Fruit fly (Drosophila melanogaster): ENCODE measurements around the gene CG10345.

CG10345 gene

dm6 chr3R:16594056-16594858, 10.4 kb downstream of the CG10345 start, which contains the start of gene CG14892:
CG14892 (plus strand) TSS chr3R:16594414.
- TF ChIP-seq Sin3A (optimal IDR thresholded peaks at IDR 0.05) (no peak), insv (optimal IDR thresholded peaks at IDR 0.05) (no peak), ttk (optimal IDR thresholded peaks at IDR 0.05) (no peak), h (optimal IDR thresholded peaks at IDR 0.05) (no peak), Myc (optimal IDR thresholded peaks at IDR 0.05) (no peak), psq (optimal IDR thresholded peaks at IDR 0.05) (no peak)

- TF ChIP-seq insv (optimal IDR thresholded peaks at IDR 0.05), result no peak
- TF ChIP-seq h (optimal IDR thresholded peaks at IDR 0.05), result no peak
- no peak for TF ChIP-seq Myc (optimal IDR thresholded peaks at IDR 0.05)
- no peak for TF ChIP-seq ttk (optimal IDR thresholded peaks at IDR 0.05)
- no peak for TF ChIP-seq psq (optimal IDR thresholded peaks at IDR 0.05)
- TF ChIP-seq Sin3A (optimal IDR thresholded peaks at IDR 0.05), result no peak
Observed at dm6 chr3R:16591407-16591806, 13.3 kb downstream of the CG10345 start.

- no peak for TF ChIP-seq h (optimal IDR thresholded peaks at IDR 0.05)
- TF ChIP-seq ttk (optimal IDR thresholded peaks at IDR 0.05), result no peak
Observed at dm6 chr3R:16583605-16584004, 21.1 kb downstream of the CG10345 start, which contains the start of gene Scp2. Scp2 (minus strand) TSS chr3R:16583663.

dm6 chr3R:16573483-16574145, 31.0 kb downstream of the CG10345 start, which contains the start of gene CG14903:
CG14903 (minus strand) TSS chr3R:16573752.
- TF ChIP-seq psq (optimal IDR thresholded peaks at IDR 0.05) (no peak), h (optimal IDR thresholded peaks at IDR 0.05) (no peak), ttk (optimal IDR thresholded peaks at IDR 0.05) (no peak), Sin3A (optimal IDR thresholded peaks at IDR 0.05) (no peak), insv (optimal IDR thresholded peaks at IDR 0.05) (no peak), Myc (optimal IDR thresholded peaks at IDR 0.05) (no peak)

DNA sequence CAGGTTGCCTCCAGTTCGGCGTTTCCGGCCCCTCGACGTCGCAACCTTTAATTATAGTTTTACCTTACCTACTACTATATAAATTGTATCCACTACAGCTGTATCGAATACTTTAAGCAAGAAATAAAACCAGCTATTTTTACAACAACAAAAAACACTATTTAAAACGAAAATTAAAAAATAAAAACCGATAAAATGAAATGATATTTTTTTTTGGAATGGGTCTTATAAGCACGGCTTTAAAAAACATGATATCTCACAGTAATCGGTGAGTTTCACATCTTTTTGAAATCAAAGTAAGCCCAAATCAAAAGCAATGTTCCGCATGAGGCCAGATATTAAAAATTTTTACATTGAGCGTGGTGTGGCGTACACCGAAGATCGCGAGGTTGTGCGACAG, 33.4 kb downstream of the CG10345 start, which contains the start of gene CG14891:
Gene CG14891, plus strand, starts transcription at position 301 of the 400 bp plus-strand sequence.
- TF ChIP-seq Myc (optimal IDR thresholded peaks at IDR 0.05), result no peak
- no peak for TF ChIP-seq Sin3A (optimal IDR thresholded peaks at IDR 0.05)
- TF ChIP-seq psq (optimal IDR thresholded peaks at IDR 0.05), result no peak
- TF ChIP-seq ttk (optimal IDR thresholded peaks at IDR 0.05), result no peak
- no peak for TF ChIP-seq insv (optimal IDR thresholded peaks at IDR 0.05)
- TF ChIP-seq h (optimal IDR thresholded peaks at IDR 0.05), result no peak

dm6 chr3R:16570484-16570883, 34.2 kb downstream of the CG10345 start:
- TF ChIP-seq Sin3A (optimal IDR thresholded peaks at IDR 0.05), result no peak
- no peak for TF ChIP-seq insv (optimal IDR thresholded peaks at IDR 0.05)
- no peak for TF ChIP-seq h (optimal IDR thresholded peaks at IDR 0.05)
- TF ChIP-seq Myc (optimal IDR thresholded peaks at IDR 0.05), result no peak
- no peak for TF ChIP-seq psq (optimal IDR thresholded peaks at IDR 0.05)
- no peak for TF ChIP-seq ttk (optimal IDR thresholded peaks at IDR 0.05)

DNA sequence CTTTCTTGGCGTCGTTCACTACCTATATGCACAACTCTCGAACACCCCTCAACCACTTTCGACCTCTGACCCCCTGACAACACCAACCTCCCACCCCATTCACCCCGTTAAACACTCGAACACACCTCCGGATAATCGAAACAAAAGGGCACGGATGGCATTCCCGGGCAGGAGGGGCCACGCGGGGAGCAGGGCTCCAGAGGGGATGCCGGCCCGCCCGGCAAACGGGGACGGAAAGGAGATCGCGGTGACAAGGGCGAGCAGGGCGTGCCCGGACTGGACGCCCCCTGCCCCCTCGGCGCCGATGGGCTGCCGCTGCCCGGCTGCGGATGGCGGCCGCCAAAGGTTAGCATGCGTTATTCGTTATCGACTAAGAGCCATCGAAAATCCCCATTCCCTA, 35.3 kb downstream of the CG10345 start:
- TF ChIP-seq Myc (optimal IDR thresholded peaks at IDR 0.05) (no peak), ttk (optimal IDR thresholded peaks at IDR 0.05) (no peak)

DNA sequence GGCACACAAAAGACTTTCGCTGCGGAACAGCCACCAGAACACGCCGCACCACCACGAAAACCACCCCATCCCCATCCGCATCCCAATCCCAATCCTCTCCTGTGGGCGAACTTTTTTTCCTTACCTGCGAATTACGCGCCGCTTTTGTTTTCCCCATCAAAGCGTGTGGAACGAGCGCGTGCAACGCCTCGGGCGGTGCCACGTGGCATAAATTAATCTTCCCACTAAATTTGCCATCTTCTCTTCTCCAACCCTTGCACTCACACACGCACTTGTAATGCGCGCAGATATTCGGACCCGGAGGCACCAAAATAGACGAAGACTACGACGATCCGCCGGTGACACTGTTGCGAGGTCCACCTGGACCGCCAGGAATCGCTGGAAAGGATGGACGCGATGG, 39.9 kb downstream of the CG10345 start:
- no peak for TF ChIP-seq psq (optimal IDR thresholded peaks at IDR 0.05)
- no peak for TF ChIP-seq h (optimal IDR thresholded peaks at IDR 0.05)
- TF ChIP-seq ttk (optimal IDR thresholded peaks at IDR 0.05), result no peak
- no peak for TF ChIP-seq Myc (optimal IDR thresholded peaks at IDR 0.05)
- no peak for TF ChIP-seq insv (optimal IDR thresholded peaks at IDR 0.05)
- no peak for TF ChIP-seq Sin3A (optimal IDR thresholded peaks at IDR 0.05)

dm6 chr3R:16558623-16559155, 46.0 kb downstream of the CG10345 start:
- no peak for TF ChIP-seq psq (optimal IDR thresholded peaks at IDR 0.05)
- TF ChIP-seq Myc (optimal IDR thresholded peaks at IDR 0.05), result no peak
- TF ChIP-seq ttk (optimal IDR thresholded peaks at IDR 0.05), result no peak
- TF ChIP-seq h (optimal IDR thresholded peaks at IDR 0.05), result no peak
- TF ChIP-seq Sin3A (optimal IDR thresholded peaks at IDR 0.05), result no peak
- TF ChIP-seq insv (optimal IDR thresholded peaks at IDR 0.05), result no peak

DNA sequence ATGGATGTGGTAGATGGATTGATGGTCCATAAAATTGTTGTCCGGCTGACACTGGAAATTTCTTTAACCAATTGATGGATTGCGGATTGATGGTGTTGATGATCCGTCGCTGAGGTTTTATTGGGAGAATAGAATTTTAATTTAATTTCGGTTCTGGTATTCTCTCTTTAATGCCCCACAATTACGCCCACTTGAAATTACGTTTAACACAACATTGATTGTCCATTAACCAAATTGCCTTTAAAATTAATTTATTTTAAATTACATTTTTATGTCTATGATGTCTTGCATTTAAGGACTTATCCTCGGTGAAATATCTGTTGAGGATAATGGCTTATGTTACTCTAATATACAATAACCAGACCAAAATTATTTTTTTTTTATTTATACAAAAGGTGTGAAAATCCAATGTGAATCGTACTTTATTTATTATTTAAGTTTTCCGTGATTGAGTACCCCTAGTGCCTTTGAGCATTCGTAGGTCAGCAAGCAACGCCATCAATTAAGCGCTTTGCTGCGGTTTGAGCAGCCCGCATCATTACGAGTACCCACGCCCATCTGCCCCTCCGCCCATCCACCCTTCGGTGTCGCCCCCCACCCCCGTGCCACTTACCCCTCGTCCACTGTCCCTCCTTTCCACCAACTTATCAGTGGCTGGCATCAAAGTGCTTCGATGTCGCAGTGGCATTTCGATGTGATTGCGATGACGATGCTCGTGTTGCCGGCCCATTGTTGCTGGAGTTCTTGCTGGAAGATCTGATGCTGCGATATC, 51.0 kb downstream of the CG10345 start:
- no peak for TF ChIP-seq Myc (optimal IDR thresholded peaks at IDR 0.05)
- TF ChIP-seq ttk (optimal IDR thresholded peaks at IDR 0.05), result no peak
- TF ChIP-seq Sin3A (optimal IDR thresholded peaks at IDR 0.05), result no peak
- TF ChIP-seq psq (optimal IDR thresholded peaks at IDR 0.05), result no peak
- no peak for TF ChIP-seq insv (optimal IDR thresholded peaks at IDR 0.05)
- TF ChIP-seq h (optimal IDR thresholded peaks at IDR 0.05), result no peak

DNA sequence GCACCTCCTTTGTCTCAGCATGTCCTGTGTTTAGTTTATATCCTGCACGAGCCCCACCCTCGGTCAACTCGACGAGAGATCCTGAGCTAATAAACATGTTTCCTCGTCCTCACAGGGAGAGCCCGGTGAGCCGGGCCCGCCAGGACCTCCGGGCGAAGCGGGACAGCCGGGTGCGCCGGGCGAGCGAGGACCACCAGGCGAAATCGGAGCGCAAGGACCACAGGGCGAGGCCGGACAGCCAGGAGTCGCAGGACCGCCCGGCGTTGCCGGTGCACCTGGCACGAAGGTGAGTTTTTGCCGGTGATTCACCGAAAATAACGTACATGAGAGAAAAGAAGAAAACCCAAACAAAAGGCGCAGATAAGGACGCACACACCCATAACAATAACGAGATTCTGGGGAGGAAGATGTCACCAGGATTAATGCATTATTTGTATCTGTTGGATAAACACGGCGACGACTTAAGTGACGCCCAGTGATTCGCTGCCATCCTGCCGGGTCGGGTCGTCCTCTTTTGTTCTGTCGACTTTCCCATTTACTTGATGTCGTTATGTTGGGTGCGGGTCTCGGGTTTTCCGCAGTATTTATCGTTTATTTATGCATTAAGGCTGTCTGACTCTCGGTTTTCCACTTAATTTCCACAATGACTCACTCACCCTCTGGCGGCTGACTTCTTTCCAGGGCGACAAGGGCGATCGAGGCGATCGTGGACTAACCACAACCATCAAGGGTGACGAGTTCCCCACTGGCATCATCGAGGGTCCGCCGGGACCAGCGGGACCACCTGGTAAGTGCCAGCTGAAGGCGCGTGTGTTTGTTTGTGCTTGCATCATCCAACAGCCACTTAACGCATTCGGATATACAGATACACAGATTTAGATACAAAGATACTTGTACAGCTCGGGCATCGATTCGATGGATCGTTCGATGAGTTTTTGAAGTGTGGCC, 52.7 kb downstream of the CG10345 start:
- TF ChIP-seq psq (optimal IDR thresholded peaks at IDR 0.05), result no peak
- no peak for TF ChIP-seq Sin3A (optimal IDR thresholded peaks at IDR 0.05)
- TF ChIP-seq insv (optimal IDR thresholded peaks at IDR 0.05), result no peak
- no peak for TF ChIP-seq h (optimal IDR thresholded peaks at IDR 0.05)
- no peak for TF ChIP-seq Myc (optimal IDR thresholded peaks at IDR 0.05)
- TF ChIP-seq ttk (optimal IDR thresholded peaks at IDR 0.05), result no peak
